Worm (Caenorhabditis elegans): ENCODE data around the gene scl-27.

ce11 chrV:378231-378630 lies 21.6 kb upstream of the scl-27 start:
- TF ChIP-seq elt-3 (tag; optimal IDR thresholded peaks at IDR 0.05), result no peak
- no peak for TF ChIP-seq ces-1 (GFP tag; optimal IDR thresholded peaks at IDR 0.05)
- no peak for TF ChIP-seq lin-13 (tag; optimal IDR thresholded peaks at IDR 0.05)
- TF ChIP-seq nhr-12 (tag; optimal IDR thresholded peaks at IDR 0.05), result no peak

Data from whole organism, mixed stage, embryonic.